Fruit fly (Drosophila melanogaster) whole organism, wandering third instar larva: ENCODE data around the gene CG6481.
A peak's percentile ranks its signal among the peaks of the same experiment; 100 is the strongest.

Experiments used
- CrebA ChIP-seq: fragments of 200-800 bp; sonication (Bioruptor generic); optimal IDR thresholded peaks from 2 replicates; lab custom pipeline; 2016; ENCODE audit warnings: missing biosample characterization, mild to moderate bottlenecking, missing genetic modification characterization, borderline replicate concordance
- Myc ChIP-seq: fragments of >200 bp; optimal IDR thresholded peaks from 2 replicates; lab custom pipeline; 2017
- Sp1 ChIP-seq: fragments of 200-800 bp; sonication (Bioruptor generic); optimal IDR thresholded peaks from 3 replicates; lab custom pipeline; 2019; ENCODE audit warnings: missing biosample characterization, mild to moderate bottlenecking, missing genetic modification characterization, moderate library complexity
- rgr ChIP-seq: fragments of 200-800 bp; sonication (Bioruptor generic); optimal IDR thresholded peaks from 3 replicates; lab custom pipeline; 2016; ENCODE audit warnings: missing biosample characterization, mild to moderate bottlenecking, missing genetic modification characterization

- TF ChIP-seq Sp1 (GFP tag; lab: Kevin White, UChicago) (peak; percentile 73), Myc (no peak), rgr (GFP tag; lab: Kevin White, UChicago) (peak; percentile 83), CrebA (GFP tag; lab: Kevin White, UChicago) (no peak)
Measured at dm6 chrX:18546785-18547184, 24.5 kb upstream of the CG6481 start.
